Comparison of ENCODE assay signal across 5 fruit fly cellular contexts in the genomic region with DNA sequence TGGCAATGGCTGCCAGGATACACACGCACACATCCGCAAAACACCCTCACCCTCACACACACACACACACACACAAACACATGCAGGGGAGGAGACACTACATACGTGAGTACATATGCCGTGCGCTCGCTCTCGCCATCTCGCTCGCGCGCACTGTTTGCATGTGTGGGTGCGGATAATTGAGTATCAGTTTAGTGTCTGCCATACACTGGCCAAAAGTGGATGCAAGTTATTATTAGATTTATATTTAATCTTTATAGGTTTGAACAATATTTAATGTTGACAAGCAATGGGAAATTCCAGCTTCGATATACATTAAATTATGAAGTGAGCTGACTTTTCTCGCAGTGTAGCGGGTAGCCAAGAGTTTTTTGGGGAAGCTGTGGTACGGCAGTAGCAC.
TF ChIP-seq lines count a peak whose summit lies in the region.

No protein-coding gene starts in this region.

- TF ChIP-seq CTCF in whole organism, embryonic (GFP tag; optimal IDR thresholded peaks at IDR 0.05; lab: Kevin White, UChicago) = no peak

TF ChIP-seq in whole organism, adult, 20 proteins besides CTCF, POLR2A, EP300 and RAD21:
- TF ChIP-seq CG7101 (tag; optimal IDR thresholded peaks at IDR 0.05; lab: Kevin White, UChicago) = peak; percentile 14
- no peak for TF ChIP-seq cic (GFP tag; optimal IDR thresholded peaks at IDR 0.05; lab: Kevin White, UChicago)

TF ChIP-seq in whole organism, embryonic, 481 proteins besides CTCF, POLR2A, EP300 and RAD21 (continues in another document):
- TF ChIP-seq Hr3 (GFP tag; optimal IDR thresholded peaks at IDR 0.05; lab: Kevin White, UChicago) = peak; percentile 24
- TF ChIP-seq CG11247 (GFP tag; IDR thresholded peaks at IDR 0.05; lab: Robert Waterston, UW) = no peak
- peak; percentile 61 for TF ChIP-seq CG2120 (GFP tag; optimal IDR thresholded peaks at IDR 0.05; lab: Kevin White, UChicago)
- TF ChIP-seq CG32532 (GFP tag; IDR thresholded peaks at IDR 0.05; lab: Robert Waterston, UW) = peak; percentile 52; the same call in 1 of the 2 replicates
- TF ChIP-seq CG7372 (GFP tag; IDR thresholded peaks at IDR 0.05; lab: Robert Waterston, UW) = peak; percentile 39; the same call in 1 of the 2 replicates
- TF ChIP-seq Mad (GFP tag; optimal IDR thresholded peaks at IDR 0.05; lab: Kevin White, UChicago) = peak; percentile 38
- TF ChIP-seq TFAM (GFP tag; optimal IDR thresholded peaks at IDR 0.05; lab: Kevin White, UChicago) = no peak
- peak; percentile 34 for TF ChIP-seq CG2202 (tag; optimal IDR thresholded peaks at IDR 0.05; lab: Kevin White, UChicago)
- peak; percentile 69 for TF ChIP-seq dysf (GFP tag; IDR thresholded peaks at IDR 0.05; lab: Robert Waterston, UW)
- TF ChIP-seq HmgZ (tag; optimal IDR thresholded peaks at IDR 0.05; lab: Kevin White, UChicago) = peak; percentile 56
- no peak; the same call in 1 of the 2 replicates for TF ChIP-seq MBD-R2 (GFP tag; IDR thresholded peaks at IDR 0.05; lab: Robert Waterston, UW)
- no peak for TF ChIP-seq CG11560 (tag; IDR thresholded peaks at IDR 0.05; lab: Robert Waterston, UW)
- no peak for TF ChIP-seq ro (GFP tag; IDR thresholded peaks at IDR 0.05; lab: Robert Waterston, UW)
- TF ChIP-seq CG2875 (GFP tag; optimal IDR thresholded peaks at IDR 0.05; lab: Kevin White, UChicago) = peak; percentile 22
- no peak for TF ChIP-seq kni (GFP tag; optimal IDR thresholded peaks at IDR 0.05; lab: Kevin White, UChicago)
- TF ChIP-seq Fer2 (tag; optimal IDR thresholded peaks at IDR 0.05; lab: Kevin White, UChicago) = peak; percentile 32
- TF ChIP-seq Side (GFP tag; optimal IDR thresholded peaks at IDR 0.05; lab: Kevin White, UChicago) = no peak
- TF ChIP-seq aop (GFP tag; IDR thresholded peaks at IDR 0.05; lab: Robert Waterston, UW) = no peak
- no peak for TF ChIP-seq CG8089 (GFP tag; optimal IDR thresholded peaks at IDR 0.05; lab: Kevin White, UChicago)
- peak; percentile 30 to 50 for TF ChIP-seq Pdp1 (GFP tag; optimal IDR thresholded peaks at IDR 0.05; lab: Kevin White, UChicago)
- TF ChIP-seq Rfx (GFP tag; IDR thresholded peaks at IDR 0.05; lab: Robert Waterston, UW) = peak; percentile 68

TF ChIP-seq in whole organism, prepupa, 60 proteins besides CTCF, POLR2A, EP300 and RAD21 (continues in another document):
- TF ChIP-seq fd59A (GFP tag; optimal IDR thresholded peaks at IDR 0.05; lab: Kevin White, UChicago) (no peak), CG15336 (GFP tag; IDR thresholded peaks at IDR 0.05; lab: Robert Waterston, UW) (no peak), CG6792 (GFP tag; optimal IDR thresholded peaks at IDR 0.05; lab: Kevin White, UChicago) (no peak), lz (GFP tag; optimal IDR thresholded peaks at IDR 0.05; lab: Kevin White, UChicago) (peak; percentile 13), net (GFP tag; optimal IDR thresholded peaks at IDR 0.05; lab: Kevin White, UChicago) (no peak), Gug (GFP tag; IDR thresholded peaks at IDR 0.05; lab: Robert Waterston, UW) (no peak), dsx (GFP tag; optimal IDR thresholded peaks at IDR 0.05; lab: Kevin White, UChicago; ENCODE audit: poor library complexity, severe bottlenecking) (peak; percentile 27), CG6854 (GFP tag; optimal IDR thresholded peaks at IDR 0.05; lab: Kevin White, UChicago) (no peak), ss (GFP tag; optimal IDR thresholded peaks at IDR 0.05; lab: Kevin White, UChicago) (peak in 1 of 2 experiments; percentile 31), dac (GFP tag; optimal IDR thresholded peaks at IDR 0.05; lab: Kevin White, UChicago) (no peak), topi (GFP tag; optimal IDR thresholded peaks at IDR 0.05; lab: Kevin White, UChicago) (peak; percentile 14), CG6163 (GFP tag; IDR thresholded peaks at IDR 0.05; lab: Robert Waterston, UW) (0 out of 3 replicates have a peak, but pooled peaks have one; percentile 28), OdsH (GFP tag; optimal IDR thresholded peaks at IDR 0.05; lab: Kevin White, UChicago) (no peak), CG9139 (GFP tag; optimal IDR thresholded peaks at IDR 0.05; lab: Kevin White, UChicago) (no peak), CG1621 (tag; optimal IDR thresholded peaks at IDR 0.05; lab: Kevin White, UChicago) (peak; percentile 3), CG6276 (GFP tag; optimal IDR thresholded peaks at IDR 0.05; lab: Kevin White, UChicago) (no peak), CG16779 (tag; optimal IDR thresholded peaks at IDR 0.05; lab: Kevin White, UChicago) (no peak), fd85E (GFP tag; optimal IDR thresholded peaks at IDR 0.05; lab: Kevin White, UChicago) (no peak), Ets96B (tag; optimal IDR thresholded peaks at IDR 0.05; lab: Kevin White, UChicago) (peak; percentile 43), vri (GFP tag; optimal IDR thresholded peaks at IDR 0.05; lab: Kevin White, UChicago) (no peak), pdm3 (GFP tag; optimal IDR thresholded peaks at IDR 0.05; lab: Kevin White, UChicago) (no peak), spab (GFP tag; optimal IDR thresholded peaks at IDR 0.05; lab: Kevin White, UChicago) (no peak)

TF ChIP-seq in whole organism, pupa, 21 proteins besides CTCF, POLR2A, EP300 and RAD21:
- TF ChIP-seq CG34367 (tag; optimal IDR thresholded peaks at IDR 0.05; lab: Kevin White, UChicago) (peak; percentile 18), CG8301 (tag; optimal IDR thresholded peaks at IDR 0.05; lab: Kevin White, UChicago) (peak; percentile 21), rn (GFP tag; IDR thresholded peaks at IDR 0.05; lab: Robert Waterston, UW) (no peak), Ets98B (GFP tag; IDR thresholded peaks at IDR 0.05; lab: Robert Waterston, UW) (no peak), CG15710 (tag; optimal IDR thresholded peaks at IDR 0.05; lab: Kevin White, UChicago) (peak; percentile 46), CG4496 (GFP tag; IDR thresholded peaks at IDR 0.05; lab: Robert Waterston, UW) (peak; percentile 42; the same call in 1 of the 3 replicates), EcR (GFP tag; optimal IDR thresholded peaks at IDR 0.05; lab: Kevin White, UChicago) (no peak), CG14655 (GFP tag; optimal IDR thresholded peaks at IDR 0.05; lab: Kevin White, UChicago) (peak; percentile 29), Snoo (tag; optimal IDR thresholded peaks at IDR 0.05; lab: Kevin White, UChicago) (peak; percentile 2), CG13204 (GFP tag; optimal IDR thresholded peaks at IDR 0.05; lab: Kevin White, UChicago) (no peak), CG9948 (tag; optimal IDR thresholded peaks at IDR 0.05; lab: Kevin White, UChicago) (peak; percentile 3), CG10348 (GFP tag; IDR thresholded peaks at IDR 0.05; lab: Robert Waterston, UW) (no peak), CG17806 (tag; optimal IDR thresholded peaks at IDR 0.05; lab: Kevin White, UChicago) (no peak), fd96Ca (GFP tag; IDR thresholded peaks at IDR 0.05; lab: Robert Waterston, UW) (0 out of 3 replicates have a peak, but pooled peaks have one; percentile 18), Pif1B (GFP tag; optimal IDR thresholded peaks at IDR 0.05; lab: Kevin White, UChicago) (no peak), CG8159 (tag; optimal IDR thresholded peaks at IDR 0.05; lab: Kevin White, UChicago) (peak; percentile 49), CG32121 (GFP tag; IDR thresholded peaks at IDR 0.05; lab: Robert Waterston, UW) (no peak), CG12605 (GFP tag; IDR thresholded peaks at IDR 0.05; lab: Robert Waterston, UW) (no peak), gl (tag; optimal IDR thresholded peaks at IDR 0.05; lab: Kevin White, UChicago) (no peak), Pif1A (GFP tag; optimal IDR thresholded peaks at IDR 0.05; lab: Kevin White, UChicago) (no peak), D1 (tag; optimal IDR thresholded peaks at IDR 0.05; lab: Kevin White, UChicago) (no peak)

TF ChIP-seq in whole organism, wandering third instar larva, 38 proteins besides CTCF, POLR2A, EP300 and RAD21:
- peak; percentile 26 for TF ChIP-seq fru (GFP tag; optimal IDR thresholded peaks at IDR 0.05; lab: Kevin White, UChicago)
- TF ChIP-seq CG9705 (GFP tag; optimal IDR thresholded peaks at IDR 0.05; lab: Kevin White, UChicago) = peak; percentile 8
- TF ChIP-seq h (GFP tag; optimal IDR thresholded peaks at IDR 0.05; lab: Kevin White, UChicago) = peak; percentile 24
- TF ChIP-seq psq (GFP tag; optimal IDR thresholded peaks at IDR 0.05; lab: Kevin White, UChicago) = no peak
- peak; percentile 45 for TF ChIP-seq HLH106 (tag; optimal IDR thresholded peaks at IDR 0.05; lab: Kevin White, UChicago)
- peak; percentile 13 for TF ChIP-seq sv (GFP tag; optimal IDR thresholded peaks at IDR 0.05; lab: Kevin White, UChicago)
- peak; percentile 26 for TF ChIP-seq Dfd (GFP tag; optimal IDR thresholded peaks at IDR 0.05; lab: Kevin White, UChicago)
- peak; percentile 39 for TF ChIP-seq Sp1 (GFP tag; optimal IDR thresholded peaks at IDR 0.05; lab: Kevin White, UChicago)
- TF ChIP-seq foxo (GFP tag; optimal IDR thresholded peaks at IDR 0.05; lab: Kevin White, UChicago) = peak in 1 of 2 experiments; percentile 33
- TF ChIP-seq Hr78 (GFP tag; optimal IDR thresholded peaks at IDR 0.05; lab: Kevin White, UChicago) = no peak
